Fruit fly (Drosophila melanogaster) Kc167 (cell line): Measurements from ENCODE around the gene RNaseX25.

Experiments
- Sin3A ChIP-seq: fragments of >200 bp; optimal IDR thresholded peaks from 2 replicates; lab custom pipeline; 2018; ENCODE audit warnings: missing external identifiers
- psq ChIP-seq: fragments of >200 bp; optimal IDR thresholded peaks from 2 replicates; lab custom pipeline; 2017; ENCODE audit warnings: missing external identifiers
- ttk ChIP-seq: sonication (Bioruptor generic); optimal IDR thresholded peaks from 2 replicates; lab custom pipeline; 2017; ENCODE audit warnings: missing external identifiers

DNA sequence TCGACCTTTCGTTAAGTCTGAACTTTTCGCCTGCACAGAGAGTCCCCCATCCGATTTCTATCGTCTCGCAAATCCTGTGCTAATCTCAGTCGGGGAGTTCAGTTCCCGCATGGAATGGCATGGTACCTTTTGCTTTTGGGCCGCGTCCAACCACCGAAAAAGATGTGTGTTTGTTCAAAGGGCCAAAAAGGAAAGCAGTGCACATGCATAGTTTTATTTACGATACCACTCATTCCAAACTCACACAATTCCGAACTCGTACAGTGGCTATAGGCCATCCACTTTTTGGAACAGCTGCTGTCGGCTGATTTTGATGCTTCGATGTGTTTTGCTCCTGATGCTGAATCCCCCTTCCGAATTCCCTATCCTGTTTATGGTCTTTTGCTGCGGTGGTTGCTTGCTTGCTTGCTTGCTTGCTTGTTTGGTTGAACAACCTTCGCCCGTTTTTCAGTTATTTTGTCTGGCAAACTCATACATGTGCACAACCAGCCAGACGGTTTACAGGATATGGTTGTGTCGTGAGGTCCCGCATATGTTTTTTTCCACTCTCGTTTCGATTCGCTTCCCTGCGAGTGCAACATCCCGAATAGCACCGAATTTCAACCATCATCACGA lies 14.3 kb downstream of the RNaseX25 start:
- TF ChIP-seq ttk (lab: Kevin White, UChicago), result no peak
- TF ChIP-seq Sin3A, result no peak
- TF ChIP-seq psq, result no peak
